Worm (Caenorhabditis elegans) whole organism, L4 larva: ENCODE data around the gene wapl-1.
A peak's percentile ranks its signal among the peaks of the same experiment; 100 is the strongest.

ENCODE experiments used
- D1046.2 ChIP-seq: fragments of 200-800 bp; sonication (Bioruptor generic); IDR thresholded peaks from 2 replicates; pipeline ENCODE4 v1.3.6; 2022; ENCODE audit warnings: missing genetic modification characterization, missing compliant biosample characterization
- T20F7.1 ChIP-seq: fragments of 200-800 bp; sonication (Bioruptor generic); optimal IDR thresholded peaks from 2 replicates; lab custom pipeline; 2018; ENCODE audit warnings: mild to moderate bottlenecking, missing genetic modification characterization, missing compliant biosample characterization
- Y48G9A.11 ChIP-seq: fragments of 200-800 bp; sonication (Bioruptor generic); IDR thresholded peaks from 2 replicates; pipeline ENCODE4 v1.3.6; 2022; ENCODE audit warnings: missing genetic modification reagents, missing genetic modification characterization, missing compliant biosample characterization
- Y5F2A.4 ChIP-seq: fragments of 200-800 bp; sonication (Bioruptor generic); optimal IDR thresholded peaks from 2 replicates; lab custom pipeline; 2018; ENCODE audit warnings: mild to moderate bottlenecking, missing genetic modification characterization, missing compliant biosample characterization
- Y75B8A.6 ChIP-seq: fragments of 200-800 bp; sonication (Bioruptor generic); IDR thresholded peaks from 2 replicates; pipeline ENCODE4 v1.3.6; 2022; ENCODE audit warnings: missing genetic modification reagents, missing genetic modification characterization, missing compliant biosample characterization
- ZK546.5 ChIP-seq, 2 experiments: sonication (generic microtip); optimal IDR thresholded peaks; 2 replicates each; lab custom pipeline; 2017; ENCODE audit warnings: missing biosample characterization in 2 of 2, missing genetic modification characterization in 2 of 2
- aha-1 ChIP-seq: fragments of 150-350 bp; peaks from one replicate; lab custom pipeline; 2014; ENCODE audit warnings: missing biosample characterization, missing genetic modification characterization
- aly-2 ChIP-seq: sonication (generic microtip); optimal IDR thresholded peaks from 2 replicates; lab custom pipeline; 2018; ENCODE audit warnings: missing biosample characterization, missing genetic modification characterization
- arid-1 ChIP-seq: fragments of 200-800 bp; sonication (Bioruptor generic); conservative IDR thresholded peaks from 2 replicates; pipeline ENCODE4 v1.3.6; 2022; ENCODE audit warnings: missing genetic modification reagents, missing genetic modification characterization, missing compliant biosample characterization
- attf-4 ChIP-seq: sonication (generic microtip); optimal IDR thresholded peaks from 3 replicates; lab custom pipeline; 2017; ENCODE audit warnings: missing biosample characterization, missing genetic modification characterization
- ceh-20 ChIP-seq: fragments of 200-800 bp; sonication (Bioruptor generic); IDR thresholded peaks from 2 replicates; pipeline ENCODE4 v1.3.6; 2022; ENCODE audit warnings: missing genetic modification reagents, missing genetic modification characterization, missing compliant biosample characterization
- ceh-28 ChIP-seq: fragments of 150-350 bp; optimal IDR thresholded peaks from 2 replicates; lab custom pipeline; 2014; ENCODE audit warnings: missing biosample characterization, missing genetic modification reagents, missing genetic modification characterization
- ceh-44 ChIP-seq: fragments of 200-800 bp; sonication (Bioruptor generic); IDR thresholded peaks from 2 replicates; pipeline ENCODE4 v1.3.6; 2022; ENCODE audit warnings: missing genetic modification reagents, missing genetic modification characterization, missing compliant biosample characterization
- ces-1 ChIP-seq: fragments of 150-350 bp; sonication (generic microtip); optimal IDR thresholded peaks from 4 replicates; lab custom pipeline; 2014; ENCODE audit warnings: missing biosample characterization, missing genetic modification reagents, missing genetic modification characterization
- daf-12 ChIP-seq: fragments of 150-350 bp; optimal IDR thresholded peaks from 2 replicates; lab custom pipeline; 2014; ENCODE audit warnings: missing biosample characterization, missing genetic modification reagents, missing genetic modification characterization
- daf-16 ChIP-seq, 3 experiments: sonication (generic microtip); optimal IDR thresholded peaks; 2 replicates each; lab custom pipeline; 2016 to 2017; ENCODE audit warnings: missing genetic modification characterization in 3 of 3, missing genetic modification reagents in 3 of 3, mild to moderate bottlenecking in 2 of 3, missing compliant biosample characterization in 2 of 3, missing biosample characterization in 1 of 3, moderate library complexity in 1 of 3
- daf-19 ChIP-seq: fragments of 200-800 bp; sonication (Bioruptor generic); conservative IDR thresholded peaks from 2 replicates; pipeline ENCODE4 v1.3.6; 2022; ENCODE audit warnings: missing genetic modification characterization, missing compliant biosample characterization
- dmd-6 ChIP-seq: fragments of 200-800 bp; sonication (Bioruptor generic); IDR thresholded peaks from 2 replicates; pipeline ENCODE4 v1.3.6; 2022; ENCODE audit warnings: missing genetic modification reagents, missing genetic modification characterization, missing compliant biosample characterization
- dmd-8 ChIP-seq: fragments of 200-800 bp; sonication (Bioruptor generic); IDR thresholded peaks from 2 replicates; pipeline ENCODE4 v1.3.6; 2022; ENCODE audit warnings: missing genetic modification characterization, missing compliant biosample characterization
- dve-1 ChIP-seq: sonication (generic microtip); optimal IDR thresholded peaks from 2 replicates; lab custom pipeline; 2017; ENCODE audit warnings: antibody characterized with exemption, mild to moderate bottlenecking, missing genetic modification characterization, missing compliant biosample characterization; ENCODE audit not compliant: insufficient read depth
- fkh-10 ChIP-seq: fragments of 150-350 bp; optimal IDR thresholded peaks from 2 replicates; lab custom pipeline; 2014; ENCODE audit warnings: missing biosample characterization, missing genetic modification reagents, missing genetic modification characterization
- fos-1 ChIP-seq: fragments of 150-350 bp; optimal IDR thresholded peaks from 2 replicates; lab custom pipeline; 2014; ENCODE audit warnings: missing biosample characterization, missing genetic modification characterization
- hif-1 ChIP-seq, 2 experiments: sonication (generic microtip); optimal IDR thresholded peaks; 2 replicates each; lab custom pipeline; 2016 to 2017; ENCODE audit warnings: missing compliant biosample characterization in 2 of 2, missing genetic modification characterization in 2 of 2, missing genetic modification reagents in 2 of 2, missing genotype in 2 of 2, mild to moderate bottlenecking in 1 of 2
- hlh-11 ChIP-seq: fragments of 200-800 bp; sonication (Bioruptor generic); optimal IDR thresholded peaks from 2 replicates; lab custom pipeline; 2018; ENCODE audit warnings: mild to moderate bottlenecking, missing genetic modification characterization, missing compliant biosample characterization
- jun-1 ChIP-seq: fragments of 150-350 bp; optimal IDR thresholded peaks from 2 replicates; lab custom pipeline; 2014; ENCODE audit warnings: missing biosample characterization, missing genetic modification reagents, missing genetic modification characterization
- lin-39 ChIP-seq: fragments of 150-350 bp; optimal IDR thresholded peaks from 2 replicates; lab custom pipeline; 2014; ENCODE audit warnings: missing biosample characterization, missing genetic modification reagents, missing genetic modification characterization
- lir-3 ChIP-seq: sonication (generic microtip); optimal IDR thresholded peaks from 2 replicates; lab custom pipeline; 2016; ENCODE audit warnings: mild to moderate bottlenecking, missing genetic modification characterization, missing compliant biosample characterization
- mdl-1 ChIP-seq, 2 experiments: fragments of 150-350 bp in 1 of 2; sonication (generic microtip) in 1 of 2; optimal IDR thresholded peaks; 2 replicates each; lab custom pipeline; 2014 to 2017; ENCODE audit warnings: missing biosample characterization in 2 of 2, missing genetic modification characterization in 2 of 2
- mdt-29 ChIP-seq: fragments of 200-800 bp; sonication (Bioruptor generic); IDR thresholded peaks from 2 replicates; pipeline ENCODE4 v1.3.6; 2022; ENCODE audit warnings: missing genetic modification reagents, missing genetic modification characterization, missing compliant biosample characterization
- nhr-10 ChIP-seq: fragments of 150-350 bp; optimal IDR thresholded peaks from 2 replicates; lab custom pipeline; 2014; ENCODE audit warnings: missing biosample characterization, missing genetic modification characterization
- nhr-102 ChIP-seq: sonication (generic microtip); optimal IDR thresholded peaks from 2 replicates; lab custom pipeline; 2016; ENCODE audit warnings: mild to moderate bottlenecking, missing genetic modification characterization, moderate library complexity, missing compliant biosample characterization
- nhr-11 ChIP-seq: fragments of 150-350 bp; optimal IDR thresholded peaks from 2 replicates; lab custom pipeline; 2014; ENCODE audit warnings: missing biosample characterization, missing genetic modification characterization
- nhr-28 ChIP-seq: fragments of 150-350 bp; optimal IDR thresholded peaks from 2 replicates; lab custom pipeline; 2014; ENCODE audit warnings: missing biosample characterization, missing genetic modification characterization
- nhr-41 ChIP-seq: fragments of 200-800 bp; sonication (Bioruptor generic); IDR thresholded peaks from 2 replicates; pipeline ENCODE4 v1.3.6; 2022; ENCODE audit warnings: missing genetic modification reagents, missing genetic modification characterization, missing compliant biosample characterization
- nhr-48 ChIP-seq: sonication (generic microtip); optimal IDR thresholded peaks from 2 replicates; lab custom pipeline; 2016; ENCODE audit warnings: mild to moderate bottlenecking, missing genetic modification characterization, missing compliant biosample characterization
- nhr-76 ChIP-seq: fragments of 150-350 bp; optimal IDR thresholded peaks from 2 replicates; lab custom pipeline; 2014; ENCODE audit warnings: missing biosample characterization, missing genetic modification characterization
- php-3 ChIP-seq: fragments of 200-800 bp; sonication (Bioruptor generic); IDR thresholded peaks from 2 replicates; pipeline ENCODE4 v1.3.6; 2022; ENCODE audit warnings: missing genetic modification reagents, missing genetic modification characterization, missing compliant biosample characterization
- pqm-1 ChIP-seq: sonication (generic microtip); optimal IDR thresholded peaks from 2 replicates; lab custom pipeline; 2017; ENCODE audit warnings: missing biosample characterization, missing genetic modification characterization
- rbr-2 ChIP-seq: sonication (generic microtip); optimal IDR thresholded peaks from 2 replicates; lab custom pipeline; 2016; ENCODE audit warnings: missing genotype, missing genetic modification characterization, missing compliant biosample characterization
- saeg-2 ChIP-seq: fragments of 200-800 bp; sonication (Bioruptor generic); IDR thresholded peaks from 2 replicates; pipeline ENCODE4 v1.3.6; 2022; ENCODE audit warnings: missing genetic modification reagents, missing genetic modification characterization, missing compliant biosample characterization
- set-16 ChIP-seq: fragments of 200-800 bp; sonication (Bioruptor generic); IDR thresholded peaks from 2 replicates; pipeline ENCODE4 v1.3.6; 2022; ENCODE audit warnings: missing genetic modification reagents, missing genetic modification characterization, missing compliant biosample characterization
- skn-1 ChIP-seq: fragments of 150-350 bp; optimal IDR thresholded peaks from 2 replicates; lab custom pipeline; 2014; ENCODE audit warnings: missing biosample characterization, missing genetic modification characterization
- snpc-4 ChIP-seq: fragments of 150-350 bp; optimal IDR thresholded peaks from 2 replicates; lab custom pipeline; 2014; ENCODE audit warnings: missing biosample characterization, missing genetic modification characterization
- unc-130 ChIP-seq: sonication (generic microtip); optimal IDR thresholded peaks from 2 replicates; lab custom pipeline; 2016; ENCODE audit warnings: missing genetic modification reagents, missing genetic modification characterization, missing compliant biosample characterization
- unc-62 ChIP-seq, 3 experiments: fragments of 150-350 bp in 1 of 3; sonication (generic microtip); optimal IDR thresholded peaks in 2 of 3; peaks in 1 of 3; 1 replicate in 1 of 3; 2 replicates in 2 of 3; lab custom pipeline; 2014 to 2017; ENCODE audit warnings: missing biosample characterization in 3 of 3, missing genetic modification characterization in 3 of 3, missing genetic modification reagents in 3 of 3, missing genotype in 1 of 3
- zag-1 ChIP-seq: fragments of 150-350 bp; optimal IDR thresholded peaks from 2 replicates; lab custom pipeline; 2014; ENCODE audit warnings: missing biosample characterization, missing genetic modification characterization

Gene wapl-1

DNA sequence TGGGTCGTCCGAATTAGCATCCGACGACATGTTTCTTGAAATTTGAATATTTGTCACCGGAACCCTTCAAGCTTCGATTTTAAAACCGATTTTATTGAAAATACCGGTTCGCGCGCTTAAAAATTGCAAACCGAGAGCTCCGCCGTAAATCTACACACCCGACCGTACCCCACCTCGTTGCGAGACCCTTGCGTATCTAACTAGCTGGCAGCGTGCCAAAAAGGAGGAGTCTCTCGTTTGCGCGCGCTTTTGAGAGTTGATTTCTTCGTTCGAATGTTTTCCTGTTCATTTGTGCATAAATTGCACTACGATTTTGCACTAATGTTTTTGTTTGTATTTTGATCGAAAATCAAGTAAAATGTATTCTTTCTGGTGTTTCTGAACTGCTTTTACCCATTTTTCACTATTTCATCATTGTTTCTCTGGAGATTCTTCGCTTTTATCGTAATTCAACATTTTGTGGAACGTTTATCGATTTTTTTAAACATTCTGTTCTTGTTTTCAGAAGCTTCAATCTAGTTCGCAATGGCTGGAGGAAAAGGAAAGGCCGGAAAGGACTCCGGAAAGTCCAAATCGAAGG lies at the start of gene wapl-1, which contains the start of gene htz-1 (continued):
- TF ChIP-seq ceh-44 (peak; percentile 39; the same call in 1 of the 2 replicates), daf-16 (GFP tag; optimal IDR thresholded peaks at IDR 0.05; lab: Kevin White, UChicago) (peak in 1 of 2 experiments; percentile 72), daf-16 (tag; optimal IDR thresholded peaks at IDR 0.05; lab: Kevin White, UChicago) (peak; percentile 74), nhr-48 (tag; lab: Kevin White, UChicago) (peak; percentile 78), nhr-76 (tag; lab: Kevin White, UChicago) (no peak), nhr-10 (tag; lab: Kevin White, UChicago) (no peak)
- TF ChIP-seq, all 104 proteins: peak for 67

DNA sequence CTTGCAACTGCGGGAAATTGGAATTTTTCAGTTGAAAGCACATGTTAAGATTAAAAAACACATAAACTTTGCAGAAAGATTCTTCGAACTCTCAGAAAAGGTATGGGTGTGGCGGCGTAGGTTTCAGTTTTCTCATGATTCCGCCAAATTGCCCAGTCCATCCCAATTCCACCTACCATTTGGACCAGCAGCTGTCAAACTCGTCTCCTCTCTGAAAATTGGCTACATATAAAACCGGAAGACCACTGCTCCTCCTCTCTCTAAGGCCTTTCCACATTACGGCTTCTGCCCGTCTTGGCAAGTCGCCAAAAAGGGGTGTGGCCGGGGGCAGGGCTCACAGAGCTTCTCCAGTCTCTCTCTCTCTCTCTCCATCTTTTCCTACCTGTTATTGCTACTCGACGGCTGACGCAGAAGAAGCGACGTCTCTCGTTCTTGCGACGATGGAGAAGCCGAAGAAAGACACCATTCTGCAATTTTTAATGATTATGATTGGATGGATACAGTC lies 44.7 kb upstream of the wapl-1 start, which contains the start of gene ZK180.7:
TSS of gene ZK180.7 (plus strand) at position 395 of the 505 bp plus-strand sequence.
- TF ChIP-seq hif-1 (tag; optimal IDR thresholded peaks at IDR 0.05; lab: Kevin White, UChicago) = no peak
- no peak for TF ChIP-seq jun-1 (tag; lab: Kevin White, UChicago)
- TF ChIP-seq unc-62 (GFP tag; optimal IDR thresholded peaks at IDR 0.05 in 1 of 2; lab: Kevin White, UChicago) = peak in 1 of 2 experiments; percentile 61
- TF ChIP-seq unc-62 (tag; optimal IDR thresholded peaks at IDR 0.05; lab: Kevin White, UChicago) = no peak
- TF ChIP-seq Y5F2A.4 (GFP tag; lab: Kevin White, UChicago) = no peak
- no peak for TF ChIP-seq nhr-48 (tag; lab: Kevin White, UChicago)
- TF ChIP-seq set-16 (GFP tag; lab: Robert Waterston, UW) = peak; percentile 51

DNA sequence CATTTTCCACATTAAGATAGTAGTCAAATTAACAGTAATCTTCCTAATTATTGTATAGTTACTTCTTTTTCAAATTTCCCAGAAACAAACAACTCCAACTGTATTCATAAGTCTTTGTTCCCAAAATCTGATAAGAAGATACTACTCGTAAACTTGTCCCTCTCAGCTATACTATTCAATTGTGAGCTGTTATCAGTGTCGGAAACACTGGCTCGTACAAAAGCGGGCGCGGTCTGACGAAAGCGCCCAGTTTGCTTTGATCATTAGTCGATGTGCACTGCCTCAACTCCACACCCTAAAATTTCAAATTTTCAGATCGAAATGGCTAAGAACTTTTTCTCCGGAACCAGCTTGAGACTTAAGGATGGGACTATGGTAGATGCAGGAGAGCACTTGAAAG lies 41.2 kb upstream of the wapl-1 start, which contains the start of gene trx-3:
TSS of gene trx-3 (plus strand) at position 291 of the 400 bp plus-strand sequence.
- no peak for TF ChIP-seq skn-1 (tag; lab: Kevin White, UChicago)
- TF ChIP-seq D1046.2 (GFP tag; lab: Robert Waterston, UW) = no peak
- no peak for TF ChIP-seq mdt-29 (GFP tag; lab: Robert Waterston, UW)
- TF ChIP-seq aly-2 = no peak
- peak; percentile 71 for TF ChIP-seq hlh-11 (tag; lab: Kevin White, UChicago)
- TF ChIP-seq pqm-1 (tag; lab: Kevin White, UChicago) = peak; percentile 75
- no peak for TF ChIP-seq ces-1 (GFP tag; lab: Kevin White, UChicago)
- no peak for TF ChIP-seq zag-1 (tag; lab: Kevin White, UChicago)
- TF ChIP-seq dmd-6 = peak; percentile 42; the same call in 1 of the 2 replicates
- no peak for TF ChIP-seq rbr-2 (tag; lab: Kevin White, UChicago)
- TF ChIP-seq nhr-28 (tag; lab: Kevin White, UChicago) = peak; percentile 62
- no peak for TF ChIP-seq fos-1 (tag; lab: Kevin White, UChicago)
- TF ChIP-seq daf-16 (GFP tag; optimal IDR thresholded peaks at IDR 0.05; lab: Kevin White, UChicago) = no peak
- TF ChIP-seq daf-16 (tag; optimal IDR thresholded peaks at IDR 0.05; lab: Kevin White, UChicago) = peak; percentile 50
- no peak for TF ChIP-seq mdl-1 (tag; optimal IDR thresholded peaks at IDR 0.05; lab: Kevin White, UChicago)
- TF ChIP-seq daf-12 (tag; lab: Kevin White, UChicago) = no peak
- TF ChIP-seq ceh-28 (tag; lab: Kevin White, UChicago) = no peak
- no peak for TF ChIP-seq arid-1 (GFP tag; lab: Robert Waterston, UW)
- peak; percentile 55 for TF ChIP-seq aha-1 (tag; lab: Kevin White, UChicago)
- TF ChIP-seq T20F7.1 (GFP tag; lab: Kevin White, UChicago) = no peak
- TF ChIP-seq php-3 = no peak
- TF ChIP-seq nhr-102 (tag; lab: Kevin White, UChicago) = no peak
- TF ChIP-seq dve-1 = peak; percentile 51
- TF ChIP-seq Y48G9A.11 = no peak
- no peak for TF ChIP-seq ZK546.5 (tag; optimal IDR thresholded peaks at IDR 0.05; lab: Kevin White, UChicago)
- TF ChIP-seq dmd-8 = no peak
- no peak for TF ChIP-seq unc-130 (GFP tag; lab: Kevin White, UChicago)
- TF ChIP-seq snpc-4 = no peak
- no peak for TF ChIP-seq saeg-2
- TF ChIP-seq nhr-41 (GFP tag; lab: Robert Waterston, UW) = no peak
- no peak for TF ChIP-seq daf-19 (GFP tag; lab: Robert Waterston, UW)
- no peak for TF ChIP-seq nhr-11 (tag; lab: Kevin White, UChicago)
- no peak for TF ChIP-seq ceh-20 (GFP tag; lab: Robert Waterston, UW)
- no peak for TF ChIP-seq attf-4
- TF ChIP-seq Y75B8A.6 = no peak
- no peak for TF ChIP-seq lir-3 (tag; lab: Kevin White, UChicago)
- no peak for TF ChIP-seq fkh-10 (GFP tag; lab: Kevin White, UChicago)
- no peak for TF ChIP-seq lin-39 (tag; lab: Kevin White, UChicago)
